Worm (Caenorhabditis elegans) whole organism, L1 larva: Measurements from ENCODE around the gene srsx-32.

ENCODE experiments used
- C16A3.4 ChIP-seq: fragments of 150-350 bp; optimal IDR thresholded peaks from 2 replicates; lab custom pipeline; 2014; ENCODE audit warnings: missing biosample characterization, missing genetic modification characterization
- C34B4.2 ChIP-seq: sonication (generic microtip); optimal IDR thresholded peaks from 2 replicates; lab custom pipeline; 2017; ENCODE audit warnings: mild to moderate bottlenecking, missing genetic modification characterization, missing compliant biosample characterization
- Y116A8C.19 ChIP-seq: sonication (generic microtip); optimal IDR thresholded peaks from 2 replicates; lab custom pipeline; 2016; ENCODE audit warnings: missing compliant biosample characterization, missing genetic modification characterization, borderline replicate concordance
- aha-1 ChIP-seq: fragments of 150-350 bp; optimal IDR thresholded peaks from 2 replicates; lab custom pipeline; 2014; ENCODE audit warnings: missing biosample characterization, missing genetic modification characterization
- aly-2 ChIP-seq: fragments of 150-350 bp; optimal IDR thresholded peaks from 2 replicates; lab custom pipeline; 2014; ENCODE audit warnings: missing biosample characterization, missing genetic modification characterization
- ama-1 ChIP-seq: fragments of 150-350 bp; optimal IDR thresholded peaks from 2 replicates; lab custom pipeline; 2014
- ceh-63 ChIP-seq: fragments of 200-800 bp; sonication (Bioruptor generic); optimal IDR thresholded peaks from 2 replicates; lab custom pipeline; 2018; ENCODE audit warnings: mild to moderate bottlenecking, missing genetic modification characterization, missing compliant biosample characterization
- ceh-8 ChIP-seq: fragments of 200-800 bp; sonication (Bioruptor generic); optimal IDR thresholded peaks from 2 replicates; lab custom pipeline; 2018; ENCODE audit warnings: mild to moderate bottlenecking, missing genetic modification characterization, moderate library complexity, missing compliant biosample characterization
- ceh-82 ChIP-seq, 3 experiments: fragments of 150-350 bp in 1 of 3; sonication (generic microtip) in 2 of 3; optimal IDR thresholded peaks; 2 replicates each; lab custom pipeline; 2014 to 2017; ENCODE audit warnings: missing biosample characterization in 3 of 3, missing genetic modification characterization in 3 of 3
- ces-1 ChIP-seq: fragments of 150-350 bp; optimal IDR thresholded peaks from 2 replicates; lab custom pipeline; 2014; ENCODE audit warnings: missing biosample characterization, missing genetic modification reagents, missing genetic modification characterization
- dpl-1 ChIP-seq, 3 experiments: fragments of 150-350 bp in 2 of 3; sonication (generic microtip) in 1 of 3; optimal IDR thresholded peaks; 2 replicates each; lab custom pipeline; 2014 to 2017; ENCODE audit warnings: missing biosample characterization in 3 of 3, missing genetic modification characterization in 3 of 3, missing genetic modification reagents in 3 of 3
- dsc-1 ChIP-seq: sonication (generic microtip); optimal IDR thresholded peaks from 2 replicates; lab custom pipeline; 2016; ENCODE audit warnings: mild to moderate bottlenecking, missing genetic modification characterization, missing compliant biosample characterization
- efl-3 ChIP-seq: fragments of 200-800 bp; sonication (Bioruptor generic); optimal IDR thresholded peaks from 2 replicates; lab custom pipeline; 2018; ENCODE audit warnings: mild to moderate bottlenecking, missing genetic modification characterization, missing compliant biosample characterization
- egl-13 ChIP-seq: sonication (generic microtip); optimal IDR thresholded peaks from 2 replicates; lab custom pipeline; 2016; ENCODE audit warnings: missing genotype, missing genetic modification reagents, missing genetic modification characterization, missing compliant biosample characterization
- egl-27 ChIP-seq, 2 experiments: fragments of 150-350 bp in 1 of 2; sonication (generic microtip); optimal IDR thresholded peaks; 3 replicates each; lab custom pipeline; 2017 to 2018; ENCODE audit warnings: missing biosample characterization in 2 of 2, missing genetic modification characterization in 2 of 2, missing genetic modification reagents in 2 of 2
- elt-2 ChIP-seq: sonication (generic microtip); optimal IDR thresholded peaks from 2 replicates; lab custom pipeline; 2016; ENCODE audit warnings: missing genetic modification characterization, mild to moderate bottlenecking, inconsistent platforms, missing compliant biosample characterization, missing genetic modification reagents
- ets-5 ChIP-seq: fragments of 200-800 bp; sonication (Bioruptor generic); IDR thresholded peaks from 2 replicates; pipeline ENCODE4 v1.3.6; 2022; ENCODE audit warnings: missing genetic modification characterization, missing compliant biosample characterization
- fkh-10 ChIP-seq: sonication (generic microtip); optimal IDR thresholded peaks from 2 replicates; lab custom pipeline; 2017; ENCODE audit warnings: missing biosample characterization, missing genetic modification reagents, missing genetic modification characterization
- fkh-4 ChIP-seq: sonication (generic microtip); optimal IDR thresholded peaks from 2 replicates; lab custom pipeline; 2016; ENCODE audit warnings: missing compliant biosample characterization, missing genetic modification characterization, borderline replicate concordance
- fkh-8 ChIP-seq: sonication (generic microtip); optimal IDR thresholded peaks from 2 replicates; lab custom pipeline; 2016; ENCODE audit warnings: mild to moderate bottlenecking, missing genetic modification characterization, missing compliant biosample characterization
- fos-1 ChIP-seq: fragments of 150-350 bp; optimal IDR thresholded peaks from 2 replicates; lab custom pipeline; 2014; ENCODE audit warnings: missing biosample characterization, missing genetic modification characterization
- grh-1 ChIP-seq: fragments of 200-800 bp; sonication (Bioruptor generic); IDR thresholded peaks from 2 replicates; pipeline ENCODE4 v1.3.6; 2022; ENCODE audit warnings: missing genetic modification reagents, missing genetic modification characterization, missing compliant biosample characterization
- hpl-2 ChIP-seq: fragments of 150-350 bp; optimal IDR thresholded peaks from 2 replicates; lab custom pipeline; 2014; ENCODE audit warnings: missing biosample characterization, missing genetic modification reagents, missing genetic modification characterization
- irx-1 ChIP-seq: sonication (generic microtip); optimal IDR thresholded peaks from 2 replicates; lab custom pipeline; 2016; ENCODE audit warnings: missing genetic modification characterization, missing compliant biosample characterization
- isw-1 ChIP-seq: fragments of 200-800 bp; sonication (Bioruptor generic); IDR thresholded peaks from 2 replicates; pipeline ENCODE4 v1.3.6; 2022; ENCODE audit warnings: missing genetic modification characterization, missing compliant biosample characterization
- jun-1 ChIP-seq: fragments of 150-350 bp; optimal IDR thresholded peaks from 2 replicates; lab custom pipeline; 2014; ENCODE audit warnings: missing biosample characterization, missing genetic modification reagents, missing genetic modification characterization
- lin-14 ChIP-seq: fragments of 200-800 bp; sonication (Bioruptor generic); optimal IDR thresholded peaks from 2 replicates; lab custom pipeline; 2018; ENCODE audit warnings: mild to moderate bottlenecking, missing genetic modification characterization, moderate library complexity, missing compliant biosample characterization
- lin-39 ChIP-seq: fragments of 150-350 bp; optimal IDR thresholded peaks from 2 replicates; lab custom pipeline; 2014; ENCODE audit warnings: missing biosample characterization, missing genetic modification reagents, missing genetic modification characterization
- lir-3 ChIP-seq: sonication (generic microtip); optimal IDR thresholded peaks from 2 replicates; lab custom pipeline; 2016; ENCODE audit warnings: mild to moderate bottlenecking, missing genetic modification characterization, moderate library complexity, missing compliant biosample characterization; ENCODE audit not compliant: poor library complexity
- lsy-2 ChIP-seq, 2 experiments: fragments of 150-350 bp; optimal IDR thresholded peaks; 2 replicates each; lab custom pipeline; 2014; ENCODE audit warnings: missing biosample characterization in 2 of 2, missing genetic modification characterization in 2 of 2
- mab-9 ChIP-seq: fragments of 200-800 bp; sonication (Bioruptor generic); IDR thresholded peaks from 2 replicates; pipeline ENCODE4 v1.3.6; 2022; ENCODE audit warnings: missing genetic modification reagents, missing genetic modification characterization, missing compliant biosample characterization
- mdl-1 ChIP-seq, 2 experiments: fragments of 150-350 bp; optimal IDR thresholded peaks; 2 replicates each; lab custom pipeline; 2014 to 2017; ENCODE audit warnings: missing biosample characterization in 2 of 2, missing genetic modification characterization in 2 of 2, inconsistent platforms in 1 of 2
- mef-2 ChIP-seq: fragments of 150-350 bp; optimal IDR thresholded peaks from 2 replicates; lab custom pipeline; 2014; ENCODE audit warnings: missing biosample characterization, missing genetic modification characterization
- mep-1 ChIP-seq: fragments of 150-350 bp; optimal IDR thresholded peaks from 2 replicates; lab custom pipeline; 2014; ENCODE audit warnings: missing biosample characterization, missing genetic modification characterization
- nhr-11 ChIP-seq: fragments of 150-350 bp; optimal IDR thresholded peaks from 2 replicates; lab custom pipeline; 2014; ENCODE audit warnings: missing biosample characterization, missing genetic modification characterization
- nhr-20 ChIP-seq: sonication (generic microtip); optimal IDR thresholded peaks from 2 replicates; lab custom pipeline; 2016; ENCODE audit warnings: mild to moderate bottlenecking, missing genetic modification characterization, missing compliant biosample characterization
- nhr-237 ChIP-seq: fragments of 150-350 bp; optimal IDR thresholded peaks from 2 replicates; lab custom pipeline; 2014; ENCODE audit warnings: missing biosample characterization, missing genetic modification characterization
- nhr-28 ChIP-seq: fragments of 150-350 bp; optimal IDR thresholded peaks from 2 replicates; lab custom pipeline; 2014; ENCODE audit warnings: missing biosample characterization, missing genetic modification characterization
- nhr-71 ChIP-seq: sonication (generic microtip); optimal IDR thresholded peaks from 2 replicates; lab custom pipeline; 2016; ENCODE audit warnings: mild to moderate bottlenecking, missing genetic modification characterization, moderate library complexity, missing compliant biosample characterization
- nhr-76 ChIP-seq: sonication (generic microtip); optimal IDR thresholded peaks from 2 replicates; lab custom pipeline; 2017; ENCODE audit warnings: missing biosample characterization, missing genetic modification characterization
- nhr-77 ChIP-seq: fragments of 150-350 bp; optimal IDR thresholded peaks from 2 replicates; lab custom pipeline; 2014; ENCODE audit warnings: missing biosample characterization, missing genetic modification characterization
- nhr-85 ChIP-seq: sonication (generic microtip); peaks from one replicate; lab custom pipeline; 2016; ENCODE audit warnings: missing genetic modification characterization, inconsistent platforms, missing compliant biosample characterization
- nhr-90 ChIP-seq: sonication (generic microtip); optimal IDR thresholded peaks from 2 replicates; lab custom pipeline; 2016; ENCODE audit warnings: mild to moderate bottlenecking, missing genetic modification characterization, missing compliant biosample characterization; ENCODE audit not compliant: poor library complexity
- pag-3 ChIP-seq: sonication (generic microtip); optimal IDR thresholded peaks from 2 replicates; lab custom pipeline; 2017; ENCODE audit warnings: missing genetic modification characterization, mild to moderate bottlenecking, missing compliant biosample characterization, antibody characterized with exemption, borderline replicate concordance; ENCODE audit not compliant: insufficient read depth
- pax-3 ChIP-seq: fragments of 200-800 bp; sonication (Bioruptor generic); optimal IDR thresholded peaks from 2 replicates; lab custom pipeline; 2018; ENCODE audit warnings: mild to moderate bottlenecking, missing genetic modification characterization, moderate library complexity, missing compliant biosample characterization
- pqm-1 ChIP-seq: sonication (generic microtip); optimal IDR thresholded peaks from 3 replicates; lab custom pipeline; 2017; ENCODE audit warnings: missing biosample characterization, missing genetic modification characterization
- skn-1 ChIP-seq: fragments of 150-350 bp; optimal IDR thresholded peaks from 2 replicates; lab custom pipeline; 2014; ENCODE audit warnings: missing biosample characterization, missing genetic modification characterization
- snpc-4 ChIP-seq: fragments of 150-350 bp; optimal IDR thresholded peaks from 2 replicates; lab custom pipeline; 2014; ENCODE audit warnings: missing biosample characterization, missing genetic modification characterization
- sptf-1 ChIP-seq: fragments of 150-350 bp; optimal IDR thresholded peaks from 2 replicates; lab custom pipeline; 2014; ENCODE audit warnings: missing biosample characterization, missing genetic modification characterization
- sup-37 ChIP-seq: fragments of 200-800 bp; sonication (Bioruptor generic); optimal IDR thresholded peaks from 2 replicates; lab custom pipeline; 2018; ENCODE audit warnings: mild to moderate bottlenecking, missing genetic modification characterization, missing compliant biosample characterization
- tlp-1 ChIP-seq: fragments of 150-350 bp; optimal IDR thresholded peaks from 2 replicates; lab custom pipeline; 2014; ENCODE audit warnings: missing biosample characterization, missing genetic modification characterization
- unc-30 ChIP-seq: sonication (generic microtip); optimal IDR thresholded peaks from 2 replicates; lab custom pipeline; 2017; ENCODE audit warnings: missing biosample characterization, missing genetic modification characterization
- unc-86 ChIP-seq: sonication (generic microtip); optimal IDR thresholded peaks from 2 replicates; lab custom pipeline; 2016; ENCODE audit warnings: missing genetic modification characterization, missing compliant biosample characterization
- zag-1 ChIP-seq: fragments of 150-350 bp; optimal IDR thresholded peaks from 2 replicates; lab custom pipeline; 2014; ENCODE audit warnings: missing biosample characterization, missing genetic modification characterization
- ztf-4 ChIP-seq: fragments of 150-350 bp; optimal IDR thresholded peaks from 2 replicates; lab custom pipeline; 2014; ENCODE audit warnings: missing biosample characterization, missing genetic modification characterization

Gene srsx-32

DNA sequence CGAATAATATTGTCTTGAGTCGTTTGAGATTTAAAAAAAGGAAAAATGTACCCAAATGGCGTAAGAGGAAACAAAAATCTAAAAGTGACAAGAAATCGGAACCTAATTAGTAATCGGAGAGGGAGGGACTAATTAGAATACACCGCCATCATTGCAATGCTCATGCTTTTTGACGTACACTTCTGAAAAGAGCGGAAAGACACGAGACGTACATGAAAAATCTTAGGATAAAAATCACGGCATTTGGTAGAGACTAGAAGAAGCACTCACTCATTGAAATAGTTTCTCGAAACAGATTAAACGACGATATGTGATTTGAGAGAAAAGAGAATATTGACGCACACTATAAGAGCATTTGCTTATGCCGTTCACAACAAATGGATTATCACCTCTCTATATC is 5.8 kb downstream of the srsx-32 start:
- TF ChIP-seq Y116A8C.19 (tag; lab: Kevin White, UChicago) (no peak), ceh-8 (peak; percentile 15), fkh-8 (peak; percentile 19), ceh-63 (no peak), tlp-1 (no peak), ces-1 (GFP tag; lab: Kevin White, UChicago) (no peak), fos-1 (no peak), lin-14 (GFP tag; lab: Kevin White, UChicago) (no peak), dsc-1 (tag; lab: Kevin White, UChicago) (peak; percentile 96), mdl-1 (tag; optimal IDR thresholded peaks at IDR 0.05; lab: Kevin White, UChicago) (no peak), efl-3 (GFP tag; lab: Kevin White, UChicago) (no peak), nhr-28 (tag; lab: Kevin White, UChicago) (no peak), jun-1 (no peak), ets-5 (GFP tag; lab: Robert Waterston, UW) (no peak), nhr-76 (no peak), unc-86 (tag; lab: Kevin White, UChicago) (no peak), egl-13 (tag; lab: Kevin White, UChicago) (peak; percentile 41), isw-1 (GFP tag; lab: Robert Waterston, UW) (no peak), nhr-20 (no peak), snpc-4 (tag; lab: Kevin White, UChicago) (no peak), grh-1 (GFP tag; lab: Robert Waterston, UW) (no peak), nhr-90 (no peak), ceh-82 (tag; optimal IDR thresholded peaks at IDR 0.05; lab: Kevin White, UChicago) (no peak), ama-1 (lab: Kevin White, UChicago) (no peak), mef-2 (tag; lab: Kevin White, UChicago) (no peak), pax-3 (tag; lab: Kevin White, UChicago) (peak; percentile 54), egl-27 (tag; optimal IDR thresholded peaks at IDR 0.05; lab: Kevin White, UChicago) (no peak), zag-1 (tag; lab: Kevin White, UChicago) (no peak), irx-1 (tag; lab: Kevin White, UChicago) (no peak), nhr-11 (peak; percentile 29), mep-1 (no peak), fkh-4 (tag; lab: Kevin White, UChicago) (peak; percentile 49), aha-1 (tag; lab: Kevin White, UChicago) (no peak), sptf-1 (tag; lab: Kevin White, UChicago) (no peak), hpl-2 (GFP tag; lab: Kevin White, UChicago) (no peak), lsy-2 (tag; optimal IDR thresholded peaks at IDR 0.05; lab: Kevin White, UChicago) (no peak), lin-39 (tag; lab: Kevin White, UChicago) (no peak), nhr-237 (tag; lab: Kevin White, UChicago) (no peak), nhr-77 (tag; lab: Kevin White, UChicago) (no peak), mab-9 (no peak), elt-2 (tag; lab: Kevin White, UChicago) (no peak), fkh-10 (GFP tag; lab: Kevin White, UChicago) (no peak), dpl-1 (GFP tag; optimal IDR thresholded peaks at IDR 0.05; lab: Kevin White, UChicago) (no peak), ztf-4 (tag; lab: Kevin White, UChicago) (no peak), C16A3.4 (tag; lab: Kevin White, UChicago) (no peak), nhr-71 (tag; lab: Kevin White, UChicago) (no peak), pqm-1 (no peak), aly-2 (no peak), C34B4.2 (tag; lab: Kevin White, UChicago) (no peak), nhr-85 (no peak), unc-30 (tag; lab: Kevin White, UChicago) (no peak), pag-3 (tag; lab: Kevin White, UChicago) (no peak), skn-1 (tag; lab: Kevin White, UChicago) (no peak), lir-3 (tag; lab: Kevin White, UChicago) (no peak), sup-37 (GFP tag; lab: Kevin White, UChicago) (no peak)
